Fruit fly (Drosophila melanogaster) whole organism, wandering third instar larva: Measurements from ENCODE around the gene CG15141.

ENCODE experiments used
- Abd-B ChIP-seq: fragments of >200 bp; optimal IDR thresholded peaks from 2 replicates; lab custom pipeline; 2017; ENCODE audit warnings: missing biosample characterization, missing genetic modification characterization
- Dif ChIP-seq: fragments of 200-275, 200-300 bp; sonication (Bioruptor generic); optimal IDR thresholded peaks from 2 replicates; lab custom pipeline; 2018; ENCODE audit warnings: missing biosample characterization, missing genetic modification characterization; ENCODE audit not compliant: partially characterized antibody
- Hr83 ChIP-seq: fragments of 200-300 bp; sonication (Bioruptor generic); optimal IDR thresholded peaks from 2 replicates; lab custom pipeline; 2016; ENCODE audit warnings: missing biosample characterization, mild to moderate bottlenecking, missing genetic modification characterization, moderate library complexity; ENCODE audit not compliant: poor library complexity, severe bottlenecking
- Jra ChIP-seq: sonication (Bioruptor generic); optimal IDR thresholded peaks from 2 replicates; lab custom pipeline; 2016; ENCODE audit warnings: missing biosample characterization, missing genetic modification characterization
- br ChIP-seq: fragments of 200-800 bp; sonication (Bioruptor generic); optimal IDR thresholded peaks from 2 replicates; lab custom pipeline; 2016; ENCODE audit warnings: missing biosample characterization, missing genetic modification characterization
- brk ChIP-seq: fragments of 200-800 bp; sonication (Bioruptor generic); optimal IDR thresholded peaks from 2 replicates; lab custom pipeline; 2016; ENCODE audit warnings: missing biosample characterization, mild to moderate bottlenecking, missing genetic modification characterization
- dl ChIP-seq, 2 experiments: fragments of 175-275, 200-275 bp in 1 of 2; fragments of 200-275 bp in 1 of 2; sonication (Bioruptor generic); optimal IDR thresholded peaks; lab custom pipeline; 2018; ENCODE audit warnings: mild to moderate bottlenecking in 2 of 2, missing biosample characterization in 2 of 2, missing genetic modification characterization in 2 of 2, moderate library complexity in 2 of 2; ENCODE audit not compliant: partially characterized antibody in 2 of 2, insufficient read depth in 1 of 2
- foxo ChIP-seq, 2 experiments: fragments of 200-800 bp; sonication (Bioruptor generic); optimal IDR thresholded peaks; 2 replicates in 1 of 2; 3 replicates in 1 of 2; lab custom pipeline; 2016 to 2017; ENCODE audit warnings: missing biosample characterization in 2 of 2, missing genetic modification characterization in 2 of 2
- fru ChIP-seq: fragments of 200-800 bp; sonication (Bioruptor generic); optimal IDR thresholded peaks from 3 replicates; lab custom pipeline; 2016; ENCODE audit warnings: missing biosample characterization, mild to moderate bottlenecking, missing genetic modification characterization
- h ChIP-seq: fragments of 200-800 bp; sonication (Bioruptor generic); optimal IDR thresholded peaks from 3 replicates; lab custom pipeline; 2016; ENCODE audit warnings: missing biosample characterization, mild to moderate bottlenecking, missing genetic modification characterization
- pan ChIP-seq: fragments of >200 bp; optimal IDR thresholded peaks from 2 replicates; lab custom pipeline; 2017
- psq ChIP-seq: fragments of 200-800 bp; sonication (Bioruptor generic); optimal IDR thresholded peaks from 3 replicates; lab custom pipeline; 2017; ENCODE audit warnings: missing biosample characterization, mild to moderate bottlenecking, missing genetic modification characterization, moderate library complexity
- usp ChIP-seq: fragments of >200 bp; optimal IDR thresholded peaks from 2 replicates; lab custom pipeline; 2017; ENCODE audit warnings: missing biosample characterization, missing genetic modification characterization
- woc ChIP-seq: sonication (Bioruptor generic); optimal IDR thresholded peaks from 2 replicates; lab custom pipeline; 2016; ENCODE audit warnings: missing biosample characterization, mild to moderate bottlenecking, missing genetic modification characterization

- TF ChIP-seq Jra (peak; percentile 2), Dif (no peak), woc (GFP tag; lab: Kevin White, UChicago) (no peak), pan (lab: Kevin White, UChicago) (no peak), fru (GFP tag; lab: Kevin White, UChicago) (peak; percentile 29), Hr83 (GFP tag; lab: Kevin White, UChicago) (no peak), psq (GFP tag; lab: Kevin White, UChicago) (peak; percentile 17), h (GFP tag; lab: Kevin White, UChicago) (peak; percentile 21), usp (GFP tag; lab: Kevin White, UChicago) (no peak), foxo (GFP tag; optimal IDR thresholded peaks at IDR 0.05; lab: Kevin White, UChicago) (peak in 1 of 2 experiments; percentile 3), br (GFP tag; lab: Kevin White, UChicago) (peak; percentile 7), Abd-B (GFP tag; lab: Kevin White, UChicago) (no peak), brk (peak; percentile 25), dl (GFP tag; optimal IDR thresholded peaks at IDR 0.05; lab: Kevin White, UChicago; ENCODE audit: insufficient read depth in 1 of 2, partially characterized antibody in 2 of 2) (no peak)
These were observed 28.1 kb upstream of the CG15141 start for dm6 chr2L:17382318-17382717.
